Fruit fly (Drosophila melanogaster) whole organism, embryonic: ENCODE measurements around the gene CG5934.

Source experiments
- Aef1 ChIP-seq: fragments of 200-800 bp; sonication (Bioruptor generic); IDR thresholded peaks from 3 replicates; pipeline ENCODE4 v1.3.6; 2022; ENCODE audit warnings: missing biosample characterization, missing genetic modification characterization
- CG10147 ChIP-seq: fragments of 200-800 bp; sonication (Bioruptor generic); optimal IDR thresholded peaks from 2 replicates; lab custom pipeline; 2019; ENCODE audit warnings: missing biosample characterization, mild to moderate bottlenecking, missing genetic modification characterization, moderate library complexity
- CG1024 ChIP-seq: fragments of 200-800 bp; sonication (Bioruptor generic); IDR thresholded peaks from 2 replicates; pipeline ENCODE4 v1.3.6; 2022; ENCODE audit warnings: missing biosample characterization, missing genetic modification characterization
- CG11696 ChIP-seq: fragments of 200-800 bp; sonication (Bioruptor generic); IDR thresholded peaks from 2 replicates; pipeline ENCODE4 v1.3.6; 2022; ENCODE audit warnings: missing biosample characterization, missing genetic modification characterization
- CG12071 ChIP-seq: fragments of 200-800 bp; sonication (Bioruptor generic); optimal IDR thresholded peaks from 3 replicates; lab custom pipeline; 2018; ENCODE audit warnings: missing biosample characterization, mild to moderate bottlenecking, missing genetic modification characterization
- CG14860 ChIP-seq: fragments of 200-800 bp; sonication (Bioruptor generic); IDR thresholded peaks from 3 replicates; pipeline ENCODE4 v1.3.6; 2022; ENCODE audit warnings: missing biosample characterization, missing genetic modification characterization; ENCODE audit not compliant: partially characterized antibody
- CG1529 ChIP-seq: fragments of 200-800 bp; sonication (Bioruptor generic); optimal IDR thresholded peaks from 3 replicates; lab custom pipeline; 2018; ENCODE audit warnings: missing biosample characterization, missing genetic modification characterization
- CG1602 ChIP-seq: fragments of 200-800 bp; sonication (Bioruptor generic); optimal IDR thresholded peaks from 3 replicates; lab custom pipeline; 2016; ENCODE audit warnings: missing biosample characterization, missing genetic modification characterization
- CG17186 ChIP-seq: fragments of 200-800 bp; sonication (Bioruptor generic); optimal IDR thresholded peaks from 3 replicates; lab custom pipeline; 2017; ENCODE audit warnings: missing biosample characterization, missing genetic modification reagents, missing genetic modification characterization
- CG18619 ChIP-seq: fragments of 200-800 bp; sonication (Bioruptor generic); optimal IDR thresholded peaks from 3 replicates; lab custom pipeline; 2017; ENCODE audit warnings: missing biosample characterization, mild to moderate bottlenecking, missing genetic modification characterization
- CG30020 ChIP-seq: fragments of 200-800 bp; optimal IDR thresholded peaks from 2 replicates; lab custom pipeline; 2019; ENCODE audit warnings: missing biosample characterization, mild to moderate bottlenecking, missing genetic modification characterization, moderate library complexity
- CG3065 ChIP-seq: fragments of 200-800 bp; sonication (Bioruptor generic); optimal IDR thresholded peaks from 2 replicates; lab custom pipeline; 2016; ENCODE audit warnings: missing biosample characterization, missing genetic modification characterization
- CG6654 ChIP-seq: fragments of 200-800 bp; sonication (Bioruptor generic); optimal IDR thresholded peaks from 2 replicates; lab custom pipeline; 2017; ENCODE audit warnings: missing biosample characterization, mild to moderate bottlenecking, missing genetic modification characterization
- CG6689 ChIP-seq: fragments of 200-800 bp; sonication (Bioruptor generic); IDR thresholded peaks from 2 replicates; pipeline ENCODE4 v1.3.6; 2022; ENCODE audit warnings: missing biosample characterization, missing genetic modification characterization
- CG6813 ChIP-seq: fragments of 200-800 bp; sonication (Bioruptor generic); optimal IDR thresholded peaks from 2 replicates; lab custom pipeline; 2017; ENCODE audit warnings: missing biosample characterization, missing genetic modification characterization, mild to moderate bottlenecking, moderate library complexity, missing genetic modification reagents
- CG7963 ChIP-seq: fragments of 200-800 bp; sonication (Bioruptor generic); IDR thresholded peaks from 3 replicates; pipeline ENCODE4 v1.3.6; 2022; ENCODE audit warnings: missing biosample characterization, missing genetic modification characterization; ENCODE audit not compliant: partially characterized antibody
- CG9817 ChIP-seq: fragments of 200-800 bp; sonication (Bioruptor generic); optimal IDR thresholded peaks from 2 replicates; lab custom pipeline; 2018; ENCODE audit warnings: missing biosample characterization, mild to moderate bottlenecking, missing genetic modification characterization, moderate library complexity
- CG9876 ChIP-seq: fragments of 200-800 bp; sonication (Bioruptor generic); optimal IDR thresholded peaks from 2 replicates; lab custom pipeline; 2016; ENCODE audit warnings: missing biosample characterization, missing genetic modification characterization
- CHES-1-like ChIP-seq: fragments of 200-800 bp; sonication (Bioruptor generic); optimal IDR thresholded peaks from 2 replicates; lab custom pipeline; 2016; ENCODE audit warnings: missing biosample characterization, missing genetic modification characterization
- CkIIα-i1 ChIP-seq: fragments of 200-800 bp; sonication (Bioruptor generic); IDR thresholded peaks from 2 replicates; pipeline ENCODE4 v1.3.6; 2022; ENCODE audit warnings: missing biosample characterization, missing genetic modification characterization
- Deaf1 ChIP-seq: fragments of 200-800 bp; optimal IDR thresholded peaks from 3 replicates; lab custom pipeline; 2019; ENCODE audit warnings: missing biosample characterization, mild to moderate bottlenecking, missing genetic modification characterization, moderate library complexity
- H15 ChIP-seq: fragments of 200-800 bp; sonication (Bioruptor generic); IDR thresholded peaks from 3 replicates; pipeline ENCODE4 v1.3.6; 2022; ENCODE audit warnings: missing biosample characterization, missing genetic modification characterization
- Max ChIP-seq: fragments of 200-800 bp; sonication (Bioruptor generic); optimal IDR thresholded peaks from 2 replicates; lab custom pipeline; 2016; ENCODE audit warnings: missing biosample characterization, mild to moderate bottlenecking, missing genetic modification characterization
- Myb ChIP-seq: fragments of 200-800 bp; sonication (Bioruptor generic); optimal IDR thresholded peaks from 2 replicates; lab custom pipeline; 2016; ENCODE audit warnings: missing biosample characterization, missing genetic modification characterization
- NC2α ChIP-seq: fragments of 200-800 bp; sonication (Bioruptor generic); optimal IDR thresholded peaks from 2 replicates; lab custom pipeline; 2016; ENCODE audit warnings: missing biosample characterization, missing genetic modification characterization
- Nf-YB ChIP-seq: fragments of 200-800 bp; sonication (Bioruptor generic); optimal IDR thresholded peaks from 3 replicates; lab custom pipeline; 2019; ENCODE audit warnings: missing biosample characterization, mild to moderate bottlenecking, missing genetic modification characterization, moderate library complexity
- NfI ChIP-seq: fragments of 200-800 bp; sonication (Bioruptor generic); optimal IDR thresholded peaks from 3 replicates; lab custom pipeline; 2018; ENCODE audit warnings: missing biosample characterization, mild to moderate bottlenecking, missing genetic modification characterization, moderate library complexity
- Ptx1 ChIP-seq: fragments of 200-800 bp; sonication (Bioruptor generic); IDR thresholded peaks from 2 replicates; pipeline ENCODE4 v1.3.6; 2022; ENCODE audit warnings: missing biosample characterization, missing genetic modification characterization
- Ravus ChIP-seq: fragments of 200-800 bp; sonication (Bioruptor generic); IDR thresholded peaks from 2 replicates; pipeline ENCODE4 v1.3.6; 2022; ENCODE audit warnings: missing biosample characterization, missing genetic modification characterization
- Sin3A ChIP-seq: fragments of >200 bp; optimal IDR thresholded peaks from 2 replicates; lab custom pipeline; 2018
- Tbp ChIP-seq: fragments of >200 bp; optimal IDR thresholded peaks from 2 replicates; lab custom pipeline; 2018; ENCODE audit warnings: missing biosample characterization, missing genetic modification characterization
- Xrp1 ChIP-seq: fragments of 200-800 bp; sonication (Bioruptor generic); IDR thresholded peaks from 2 replicates; pipeline ENCODE4 v1.3.6; 2022; ENCODE audit warnings: missing biosample characterization, missing genetic modification characterization
- ac ChIP-seq: fragments of 200-800 bp; sonication (Bioruptor generic); optimal IDR thresholded peaks from 3 replicates; lab custom pipeline; 2017; ENCODE audit warnings: missing biosample characterization, mild to moderate bottlenecking, missing genetic modification characterization
- amos ChIP-seq: fragments of 200-800 bp; sonication (Bioruptor generic); IDR thresholded peaks from 2 replicates; pipeline ENCODE4 v1.3.6; 2022; ENCODE audit warnings: missing biosample characterization, missing genetic modification characterization; ENCODE audit not compliant: partially characterized antibody
- ap ChIP-seq: fragments of 200-800 bp; sonication (Bioruptor generic); IDR thresholded peaks from 2 replicates; pipeline ENCODE4 v1.3.6; 2022; ENCODE audit warnings: missing biosample characterization, missing genetic modification characterization
- ase ChIP-seq: fragments of 200-800 bp; sonication (Bioruptor generic); IDR thresholded peaks from 3 replicates; pipeline ENCODE4 v1.3.6; 2022; ENCODE audit warnings: missing biosample characterization, missing genetic modification characterization
- exex ChIP-seq: fragments of 200-800 bp; sonication (Bioruptor generic); optimal IDR thresholded peaks from 4 replicates; lab custom pipeline; 2018; ENCODE audit warnings: missing biosample characterization, mild to moderate bottlenecking, missing genetic modification characterization, moderate library complexity
- eyg ChIP-seq: fragments of 200-800 bp; sonication (Bioruptor generic); optimal IDR thresholded peaks from 3 replicates; lab custom pipeline; 2016; ENCODE audit warnings: missing biosample characterization, missing genetic modification characterization
- ftz-f1 ChIP-seq: fragments of 200-800 bp; sonication (Bioruptor generic); optimal IDR thresholded peaks from 2 replicates; lab custom pipeline; 2016; ENCODE audit warnings: missing biosample characterization, missing genetic modification characterization
- gce ChIP-seq: fragments of 200-800 bp; sonication (Bioruptor generic); IDR thresholded peaks from 3 replicates; pipeline ENCODE4 v1.3.6; 2022; ENCODE audit warnings: missing biosample characterization, missing genetic modification characterization
- gfzf ChIP-seq: fragments of 200-800 bp; sonication (Bioruptor generic); optimal IDR thresholded peaks from 2 replicates; lab custom pipeline; 2016; ENCODE audit warnings: missing biosample characterization, mild to moderate bottlenecking, missing genetic modification characterization, moderate library complexity
- gt ChIP-seq: fragments of 200-800 bp; sonication (Bioruptor generic); IDR thresholded peaks from 2 replicates; pipeline ENCODE4 v1.3.6; 2022; ENCODE audit warnings: missing biosample characterization, missing genetic modification characterization
- pnt ChIP-seq: fragments of 200-800 bp; sonication (Bioruptor generic); optimal IDR thresholded peaks from 3 replicates; lab custom pipeline; 2016; ENCODE audit warnings: missing biosample characterization, missing genetic modification characterization
- pros ChIP-seq: fragments of 200-800 bp; sonication (Bioruptor generic); optimal IDR thresholded peaks from 3 replicates; lab custom pipeline; 2019; ENCODE audit warnings: missing biosample characterization, mild to moderate bottlenecking, missing genetic modification characterization, moderate library complexity
- sc ChIP-seq, 3 experiments: fragments of >200 bp in 2 of 3; fragments of 200-800 bp in 1 of 3; sonication (Bioruptor generic) in 1 of 3; optimal IDR thresholded peaks; 2 replicates in 2 of 3; 3 replicates in 1 of 3; lab custom pipeline; 2017; ENCODE audit warnings: mild to moderate bottlenecking in 1 of 3, missing biosample characterization in 1 of 3, missing genetic modification characterization in 1 of 3, missing genetic modification reagents in 1 of 3
- sens ChIP-seq: fragments of 200-800 bp; sonication (Bioruptor generic); peaks from one replicate; lab custom pipeline; 2016; ENCODE audit warnings: missing biosample characterization, missing genetic modification characterization
- sisA ChIP-seq: fragments of 200-800 bp; sonication (Bioruptor generic); IDR thresholded peaks from 2 replicates; pipeline ENCODE4 v1.3.6; 2022; ENCODE audit warnings: missing biosample characterization, missing genetic modification characterization
- sug ChIP-seq: fragments of 200-800 bp; optimal IDR thresholded peaks from 2 replicates; lab custom pipeline; 2019; ENCODE audit warnings: missing biosample characterization, mild to moderate bottlenecking, missing genetic modification characterization, moderate library complexity
- tx ChIP-seq: fragments of 200-800 bp; sonication (Bioruptor generic); optimal IDR thresholded peaks from 2 replicates; lab custom pipeline; 2016; ENCODE audit warnings: missing biosample characterization, missing genetic modification characterization
- z ChIP-seq: fragments of 200-800 bp; sonication (Bioruptor generic); IDR thresholded peaks from 3 replicates; pipeline ENCODE4 v1.3.6; 2022; ENCODE audit warnings: missing biosample characterization, missing genetic modification characterization

Gene CG5934

DNA sequence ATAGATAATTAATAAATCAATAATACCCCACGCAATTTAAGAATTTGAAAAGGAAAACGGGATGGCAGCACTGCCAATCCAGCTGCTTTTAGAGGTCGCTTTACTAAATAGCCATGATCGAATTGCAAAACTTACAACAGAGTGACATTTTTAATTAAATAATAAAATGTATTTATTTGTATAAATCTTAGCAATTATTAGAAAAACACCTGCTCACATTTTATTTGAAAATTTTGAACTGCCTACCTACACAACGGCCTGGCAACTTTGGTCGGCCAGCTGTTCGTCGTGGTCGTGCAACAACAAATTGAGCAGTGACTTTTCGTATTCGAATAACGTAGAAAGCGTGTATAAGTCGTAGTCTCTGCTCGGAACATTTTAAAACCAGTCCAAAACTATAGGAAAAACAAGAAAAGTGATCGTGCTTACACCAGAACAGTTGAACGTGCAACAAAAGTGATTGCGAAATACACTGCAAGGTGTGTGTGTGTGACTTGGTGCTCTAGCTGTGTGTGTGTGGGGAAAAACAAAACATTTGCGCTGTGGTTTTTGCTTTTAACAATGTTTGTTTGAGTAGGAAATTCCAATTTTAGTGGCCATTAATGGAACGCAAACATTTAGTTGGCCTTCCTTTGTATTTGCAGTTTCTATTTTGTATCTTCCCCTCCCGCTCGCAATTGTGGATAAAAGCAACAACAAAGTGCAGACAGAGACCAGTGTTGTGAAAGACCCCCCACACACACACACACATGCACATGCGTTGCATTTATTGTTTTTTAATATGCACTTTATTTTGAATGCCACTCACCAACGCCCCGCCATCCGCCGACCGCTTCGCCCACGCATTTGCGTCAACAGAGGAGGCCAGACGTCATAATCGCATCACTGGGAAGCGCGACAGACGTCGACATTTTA lies 1.3 kb downstream of the CG5934 start, which contains the start of gene CG5938 (continued):
- TF ChIP-seq tx (GFP tag; lab: Kevin White, UChicago), result no peak
- no peak for TF ChIP-seq CkIIα-i1
- no peak for TF ChIP-seq CG18619 (GFP tag; lab: Kevin White, UChicago)
- TF ChIP-seq Xrp1, result peak; percentile 26; the same call in 1 of the 2 replicates
- TF ChIP-seq pnt, result no peak
- no peak for TF ChIP-seq Ptx1 (GFP tag; lab: Robert Waterston, UW)
- peak; percentile 9 for TF ChIP-seq CG9817 (tag; lab: Kevin White, UChicago)
- TF ChIP-seq CG1602 (GFP tag; lab: Kevin White, UChicago), result peak; percentile 18
- TF ChIP-seq CG9876, result no peak
- TF ChIP-seq CG10147 (GFP tag; lab: Kevin White, UChicago), result no peak
- TF ChIP-seq CHES-1-like (GFP tag; lab: Kevin White, UChicago), result no peak
- peak; percentile 48; the same call in 2 of the 3 replicates for TF ChIP-seq Aef1 (GFP tag; lab: Robert Waterston, UW)
- TF ChIP-seq z (GFP tag; lab: Robert Waterston, UW), result no peak
- TF ChIP-seq Max (GFP tag; lab: Kevin White, UChicago), result no peak
- TF ChIP-seq CG6654 (GFP tag; lab: Kevin White, UChicago), result no peak
- no peak for TF ChIP-seq amos (GFP tag; lab: Robert Waterston, UW)
- TF ChIP-seq NfI (GFP tag; lab: Kevin White, UChicago), result peak; percentile 47
- TF ChIP-seq CG1529, result no peak
- TF ChIP-seq exex (tag; lab: Kevin White, UChicago), result no peak
- TF ChIP-seq gfzf (GFP tag; lab: Kevin White, UChicago), result no peak
- no peak for TF ChIP-seq CG14860 (GFP tag; lab: Robert Waterston, UW)
- no peak for TF ChIP-seq eyg
- TF ChIP-seq pros (GFP tag; lab: Kevin White, UChicago), result no peak
- no peak for TF ChIP-seq CG12071 (GFP tag; lab: Kevin White, UChicago)
- TF ChIP-seq CG3065 (GFP tag; lab: Kevin White, UChicago), result no peak
- TF ChIP-seq ac (GFP tag; lab: Kevin White, UChicago), result no peak
- peak; percentile 0 for TF ChIP-seq Myb (GFP tag; lab: Kevin White, UChicago)
- TF ChIP-seq sens (GFP tag; lab: Kevin White, UChicago), result no peak
- TF ChIP-seq NC2α (GFP tag; lab: Kevin White, UChicago), result no peak
- TF ChIP-seq Ravus, result no peak
- no peak for TF ChIP-seq Sin3A (lab: Kevin White, UChicago)
- peak; percentile 35 for TF ChIP-seq Deaf1 (tag; lab: Kevin White, UChicago)
- TF ChIP-seq ap (GFP tag; lab: Robert Waterston, UW), result no peak
- TF ChIP-seq sisA (GFP tag; lab: Robert Waterston, UW), result no peak
- no peak for TF ChIP-seq CG7963 (GFP tag; lab: Robert Waterston, UW)
- TF ChIP-seq gce (GFP tag; lab: Robert Waterston, UW), result no peak
- TF ChIP-seq CG1024 (GFP tag; lab: Robert Waterston, UW), result no peak
- no peak for TF ChIP-seq CG30020 (tag; lab: Kevin White, UChicago)
- TF ChIP-seq Tbp (GFP tag; lab: Kevin White, UChicago), result no peak
- TF ChIP-seq CG6689 (GFP tag; lab: Robert Waterston, UW), result 0 out of 2 replicates have a peak, but pooled peaks have one; percentile 39
- TF ChIP-seq Nf-YB (GFP tag; lab: Kevin White, UChicago), result no peak
- no peak for TF ChIP-seq ase (GFP tag; lab: Robert Waterston, UW)
- TF ChIP-seq CG11696, result no peak
- no peak for TF ChIP-seq H15 (GFP tag; lab: Robert Waterston, UW)
- no peak for TF ChIP-seq gt (GFP tag; lab: Robert Waterston, UW)
- no peak for TF ChIP-seq CG17186 (GFP tag; lab: Kevin White, UChicago)
- no peak for TF ChIP-seq sc (optimal IDR thresholded peaks at IDR 0.05; lab: Kevin White, UChicago)
- TF ChIP-seq sc (GFP tag; optimal IDR thresholded peaks at IDR 0.05; lab: Kevin White, UChicago), result no peak
- no peak for TF ChIP-seq ftz-f1 (GFP tag; lab: Kevin White, UChicago)
- peak; percentile 49 for TF ChIP-seq sug
- no peak for TF ChIP-seq CG6813 (GFP tag; lab: Kevin White, UChicago)
